Fruit fly (Drosophila melanogaster) S2 (cell line): ENCODE results near the gene Cp38.

Source experiments
- CG8478 ChIP-seq: fragments of >200 bp; optimal IDR thresholded peaks from 2 replicates; lab custom pipeline; 2018
- CTCF ChIP-seq, 2 experiments: fragments of >200 bp; optimal IDR thresholded peaks; 2 replicates each; lab custom pipeline; 2018

DNA sequence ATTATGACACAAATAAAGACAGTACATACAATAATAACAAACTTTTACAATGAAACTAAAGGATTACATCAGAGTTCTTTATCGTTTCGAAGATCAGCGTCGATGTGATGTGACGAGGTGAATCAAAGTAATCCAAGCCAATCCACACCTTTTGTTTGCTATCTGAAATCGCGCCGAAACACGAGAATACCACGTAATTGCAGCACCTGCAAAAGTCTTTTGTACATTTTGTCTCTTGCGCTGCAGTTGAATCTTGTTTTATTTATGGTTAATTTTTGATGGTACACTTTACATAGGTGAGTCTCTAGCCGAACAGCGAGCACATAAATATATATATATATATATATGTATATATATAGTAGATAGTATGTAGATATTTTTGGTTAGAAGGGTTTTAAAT, 3.1 kb downstream of the Cp38 start:
- no peak for TF ChIP-seq CTCF (optimal IDR thresholded peaks at IDR 0.05; lab: Kevin White, UChicago)
- TF ChIP-seq CG8478 (lab: Kevin White, UChicago): no peak
